Worm (Caenorhabditis elegans) whole organism, L1 larva: ENCODE measurements around the gene T27E7.1.

Source experiments
- nhr-11 ChIP-seq: fragments of 150-350 bp; optimal IDR thresholded peaks from 2 replicates; lab custom pipeline; 2014; ENCODE audit warnings: missing biosample characterization, missing genetic modification characterization
- nhr-77 ChIP-seq: fragments of 150-350 bp; optimal IDR thresholded peaks from 2 replicates; lab custom pipeline; 2014; ENCODE audit warnings: missing biosample characterization, missing genetic modification characterization
- rnt-1 ChIP-seq: sonication (generic microtip); optimal IDR thresholded peaks from 2 replicates; lab custom pipeline; 2016; ENCODE audit warnings: mild to moderate bottlenecking, missing genetic modification characterization, moderate library complexity, missing compliant biosample characterization

- no peak for TF ChIP-seq nhr-77 (tag; lab: Kevin White, UChicago)
- TF ChIP-seq nhr-11, result no peak
- TF ChIP-seq rnt-1, result no peak
Observed at ce11 chrIV:14512405-14512804, 7.2 kb upstream of the T27E7.1 start, which contains the start of gene Y57G11A.5.
